Worm (Caenorhabditis elegans): Measurements from ENCODE around the gene F16B12.6.

DNA sequence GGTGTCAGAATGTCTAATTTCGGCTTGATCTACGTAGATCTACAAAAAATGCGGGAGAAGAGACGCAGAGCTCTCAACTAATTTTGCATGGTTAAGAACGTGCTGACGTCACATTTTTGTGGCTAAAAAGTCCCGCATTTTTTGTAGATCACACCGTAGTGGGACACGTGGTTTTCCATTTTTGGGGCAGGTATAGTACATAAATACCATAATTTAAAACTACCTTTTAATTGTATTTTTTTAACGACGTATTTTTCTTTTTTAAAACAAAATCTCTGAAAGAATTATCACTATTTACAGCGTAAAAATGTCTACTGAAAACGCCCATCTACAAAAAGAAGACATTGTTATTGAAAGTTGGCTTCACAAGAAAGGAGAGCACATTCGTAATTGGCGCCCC lies 45.3 kb downstream of the F16B12.6 start, which contains the start of gene akt-2:
- TF ChIP-seq cog-1 (tag; optimal IDR thresholded peaks at IDR 0.05) (no peak), ztf-23 (GFP tag; IDR thresholded peaks at IDR 0.05) (no peak), med-1 (GFP tag; optimal IDR thresholded peaks at IDR 0.05; ENCODE audit: insufficient read depth) (no peak), klf-2 (GFP tag; conservative IDR thresholded peaks at IDR 0.05) (no peak)
